Fruit fly (Drosophila melanogaster) whole organism, embryonic: Measurements from ENCODE around the gene syd.

Experiments
- Atf-2 ChIP-seq: fragments of 200-800 bp; sonication (Bioruptor generic); optimal IDR thresholded peaks from 2 replicates; lab custom pipeline; 2016; ENCODE audit warnings: missing biosample characterization, missing genetic modification characterization
- CG1024 ChIP-seq: fragments of 200-800 bp; sonication (Bioruptor generic); IDR thresholded peaks from 2 replicates; pipeline ENCODE4 v1.3.6; 2022; ENCODE audit warnings: missing biosample characterization, missing genetic modification characterization
- CG11696 ChIP-seq: fragments of 200-800 bp; sonication (Bioruptor generic); IDR thresholded peaks from 2 replicates; pipeline ENCODE4 v1.3.6; 2022; ENCODE audit warnings: missing biosample characterization, missing genetic modification characterization
- CG12744 ChIP-seq: fragments of 200-800 bp; sonication (Bioruptor generic); optimal IDR thresholded peaks from 2 replicates; lab custom pipeline; 2016; ENCODE audit warnings: missing biosample characterization, missing genetic modification characterization
- CG13287 ChIP-seq: fragments of 200-800 bp; sonication (Bioruptor generic); IDR thresholded peaks from 2 replicates; pipeline ENCODE4 v1.3.6; 2022; ENCODE audit warnings: missing biosample characterization, missing genetic modification characterization; ENCODE audit not compliant: partially characterized antibody
- CG1603 ChIP-seq: fragments of 200-800 bp; sonication (Bioruptor generic); optimal IDR thresholded peaks from 2 replicates; lab custom pipeline; 2019; ENCODE audit warnings: missing biosample characterization, mild to moderate bottlenecking, missing genetic modification characterization, moderate library complexity
- CG17612 ChIP-seq: fragments of 200-800 bp; sonication (Bioruptor generic); IDR thresholded peaks from 2 replicates; pipeline ENCODE4 v1.3.6; 2022; ENCODE audit warnings: missing biosample characterization, missing genetic modification characterization
- CG17912 ChIP-seq: fragments of 200-800 bp; sonication (Bioruptor generic); optimal IDR thresholded peaks from 2 replicates; lab custom pipeline; 2018; ENCODE audit warnings: missing biosample characterization, mild to moderate bottlenecking, missing genetic modification characterization
- CG18476 ChIP-seq: fragments of 200-800 bp; sonication (Bioruptor generic); optimal IDR thresholded peaks from 2 replicates; lab custom pipeline; 2016; ENCODE audit warnings: missing biosample characterization, mild to moderate bottlenecking, missing genetic modification characterization
- CG2129 ChIP-seq: fragments of 200-800 bp; sonication (Bioruptor generic); IDR thresholded peaks from 2 replicates; pipeline ENCODE4 v1.3.6; 2022; ENCODE audit warnings: missing biosample characterization, missing genetic modification characterization; ENCODE audit not compliant: partially characterized antibody
- CG7839 ChIP-seq: fragments of 200-800 bp; sonication (Bioruptor generic); optimal IDR thresholded peaks from 3 replicates; lab custom pipeline; 2018; ENCODE audit warnings: missing biosample characterization, mild to moderate bottlenecking, missing genetic modification characterization, moderate library complexity
- CG9437 ChIP-seq: fragments of 200-800 bp; sonication (Bioruptor generic); optimal IDR thresholded peaks from 2 replicates; lab custom pipeline; 2018; ENCODE audit warnings: missing biosample characterization, mild to moderate bottlenecking, missing genetic modification characterization
- CTCF ChIP-seq: fragments of 200-800 bp; sonication (Bioruptor generic); optimal IDR thresholded peaks from 2 replicates; lab custom pipeline; 2017; ENCODE audit warnings: missing biosample characterization, mild to moderate bottlenecking, missing genetic modification characterization, moderate library complexity
- Dip2 ChIP-seq: fragments of 200-800 bp; sonication (Bioruptor generic); IDR thresholded peaks from 2 replicates; pipeline ENCODE4 v1.3.6; 2022; ENCODE audit warnings: missing biosample characterization, missing genetic modification characterization
- Dll ChIP-seq: fragments of 200-800 bp; sonication (Bioruptor generic); IDR thresholded peaks from 4 replicates; pipeline ENCODE4 v1.3.6; 2022; ENCODE audit warnings: missing biosample characterization, missing genetic modification characterization; ENCODE audit not compliant: partially characterized antibody
- Ets65A ChIP-seq: fragments of 200-800 bp; sonication (Bioruptor generic); peaks from one replicate; lab custom pipeline; 2016; ENCODE audit warnings: missing biosample characterization, missing genetic modification characterization
- Fer2 ChIP-seq: fragments of 200-800 bp; sonication (Bioruptor generic); optimal IDR thresholded peaks from 2 replicates; lab custom pipeline; 2018; ENCODE audit warnings: missing biosample characterization, mild to moderate bottlenecking, missing genetic modification characterization, moderate library complexity
- Lpt ChIP-seq: fragments of >200 bp; optimal IDR thresholded peaks from 2 replicates; lab custom pipeline; 2018; ENCODE audit warnings: missing biosample characterization, missing genetic modification characterization
- MTF-1 ChIP-seq: fragments of 200-800 bp; sonication (Bioruptor generic); optimal IDR thresholded peaks from 2 replicates; lab custom pipeline; 2018; ENCODE audit warnings: missing biosample characterization, mild to moderate bottlenecking, missing genetic modification characterization, borderline replicate concordance
- NC2α ChIP-seq: fragments of 200-800 bp; sonication (Bioruptor generic); optimal IDR thresholded peaks from 2 replicates; lab custom pipeline; 2016; ENCODE audit warnings: missing biosample characterization, missing genetic modification characterization
- Nf-YB ChIP-seq: fragments of 200-800 bp; sonication (Bioruptor generic); optimal IDR thresholded peaks from 3 replicates; lab custom pipeline; 2019; ENCODE audit warnings: missing biosample characterization, mild to moderate bottlenecking, missing genetic modification characterization, moderate library complexity
- Oaz ChIP-seq: fragments of 200-800 bp; sonication (Bioruptor generic); IDR thresholded peaks from 2 replicates; pipeline ENCODE4 v1.3.6; 2022; ENCODE audit warnings: missing biosample characterization, missing genetic modification characterization
- Poxn ChIP-seq: fragments of 200-800 bp; sonication (Bioruptor generic); IDR thresholded peaks from 2 replicates; pipeline ENCODE4 v1.3.6; 2022; ENCODE audit warnings: missing biosample characterization, missing genetic modification characterization
- abd-A ChIP-seq: fragments of 200-800 bp; sonication (Bioruptor generic); optimal IDR thresholded peaks from 3 replicates; lab custom pipeline; 2019; ENCODE audit warnings: missing biosample characterization, mild to moderate bottlenecking, missing genetic modification characterization, moderate library complexity
- az2 ChIP-seq: fragments of 200-800 bp; sonication (Bioruptor generic); optimal IDR thresholded peaks from 3 replicates; lab custom pipeline; 2016; ENCODE audit warnings: missing biosample characterization, missing genetic modification characterization
- br ChIP-seq: fragments of >200 bp; optimal IDR thresholded peaks from 2 replicates; lab custom pipeline; 2017
- danr ChIP-seq: fragments of 200-800 bp; sonication (Bioruptor generic); IDR thresholded peaks from 2 replicates; pipeline ENCODE4 v1.3.6; 2022; ENCODE audit warnings: missing biosample characterization, missing genetic modification characterization
- dmrt99B ChIP-seq: fragments of 200-800 bp; sonication (Bioruptor generic); optimal IDR thresholded peaks from 2 replicates; lab custom pipeline; 2018; ENCODE audit warnings: missing biosample characterization, mild to moderate bottlenecking, missing genetic modification characterization, moderate library complexity
- fd64A ChIP-seq: fragments of 200-800 bp; sonication (Bioruptor generic); optimal IDR thresholded peaks from 3 replicates; lab custom pipeline; 2018; ENCODE audit warnings: missing biosample characterization, mild to moderate bottlenecking, missing genetic modification characterization
- ftz-f1 ChIP-seq: fragments of 200-800 bp; sonication (Bioruptor generic); optimal IDR thresholded peaks from 2 replicates; lab custom pipeline; 2016; ENCODE audit warnings: missing biosample characterization, missing genetic modification characterization
- kay ChIP-seq: fragments of 200-800 bp; sonication (Bioruptor generic); optimal IDR thresholded peaks from 2 replicates; lab custom pipeline; 2016; ENCODE audit warnings: missing biosample characterization, missing genetic modification characterization
- klu ChIP-seq: fragments of 200-800 bp; sonication (Bioruptor generic); IDR thresholded peaks from 2 replicates; pipeline ENCODE4 v1.3.6; 2022; ENCODE audit warnings: missing biosample characterization, missing genetic modification characterization
- lilli ChIP-seq: fragments of 200-800 bp; sonication (Bioruptor generic); optimal IDR thresholded peaks from 3 replicates; lab custom pipeline; 2016; ENCODE audit warnings: missing biosample characterization, missing genetic modification characterization
- nom ChIP-seq: fragments of 200-800 bp; sonication (Bioruptor generic); optimal IDR thresholded peaks from 2 replicates; lab custom pipeline; 2017; ENCODE audit warnings: missing biosample characterization, missing genetic modification characterization, mild to moderate bottlenecking, moderate library complexity, missing genetic modification reagents
- onecut ChIP-seq: fragments of 200-800 bp; sonication (Bioruptor generic); IDR thresholded peaks from 2 replicates; pipeline ENCODE4 v1.3.6; 2022; ENCODE audit warnings: missing biosample characterization, missing genetic modification characterization
- pb ChIP-seq: fragments of 200-800 bp; sonication (Bioruptor generic); optimal IDR thresholded peaks from 3 replicates; lab custom pipeline; 2016; ENCODE audit warnings: missing biosample characterization, missing genetic modification characterization
- phol ChIP-seq: fragments of 200-800 bp; sonication (Bioruptor generic); optimal IDR thresholded peaks from 3 replicates; lab custom pipeline; 2018; ENCODE audit warnings: missing biosample characterization, mild to moderate bottlenecking, missing genetic modification characterization, moderate library complexity
- pnt ChIP-seq: fragments of 200-800 bp; sonication (Bioruptor generic); optimal IDR thresholded peaks from 3 replicates; lab custom pipeline; 2016; ENCODE audit warnings: missing biosample characterization, missing genetic modification characterization
- pzg ChIP-seq: fragments of 200-800 bp; sonication (Bioruptor generic); optimal IDR thresholded peaks from 3 replicates; lab custom pipeline; 2018; ENCODE audit warnings: missing biosample characterization, mild to moderate bottlenecking, missing genetic modification characterization, moderate library complexity
- repo ChIP-seq: fragments of 200-800 bp; sonication (Bioruptor generic); optimal IDR thresholded peaks from 2 replicates; lab custom pipeline; 2016; ENCODE audit warnings: missing biosample characterization, missing genetic modification characterization
- ro ChIP-seq: fragments of 200-800 bp; sonication (Bioruptor generic); IDR thresholded peaks from 2 replicates; pipeline ENCODE4 v1.3.6; 2022; ENCODE audit warnings: missing biosample characterization, missing genetic modification characterization
- run ChIP-seq: fragments of 200-800 bp; sonication (Bioruptor generic); optimal IDR thresholded peaks from 3 replicates; lab custom pipeline; 2018; ENCODE audit warnings: missing biosample characterization, mild to moderate bottlenecking, missing genetic modification characterization
- sd ChIP-seq: fragments of 200-800 bp; sonication (Bioruptor generic); optimal IDR thresholded peaks from 3 replicates; lab custom pipeline; 2018; ENCODE audit warnings: missing biosample characterization, mild to moderate bottlenecking, missing genetic modification characterization, moderate library complexity
- slou ChIP-seq: fragments of 200-800 bp; sonication (Bioruptor generic); optimal IDR thresholded peaks from 3 replicates; lab custom pipeline; 2016; ENCODE audit warnings: missing biosample characterization, missing genetic modification characterization
- stwl ChIP-seq: fragments of 200-800 bp; sonication (Bioruptor generic); optimal IDR thresholded peaks from 3 replicates; lab custom pipeline; 2018; ENCODE audit warnings: missing biosample characterization, mild to moderate bottlenecking, missing genetic modification characterization, moderate library complexity
- tgo ChIP-seq: fragments of 200-800 bp; sonication (Bioruptor generic); IDR thresholded peaks from 3 replicates; pipeline ENCODE4 v1.3.6; 2022; ENCODE audit warnings: missing biosample characterization, missing genetic modification characterization
- tup ChIP-seq: fragments of 200-800 bp; sonication (Bioruptor generic); optimal IDR thresholded peaks from 2 replicates; lab custom pipeline; 2016; ENCODE audit warnings: missing biosample characterization, mild to moderate bottlenecking, missing genetic modification characterization, moderate library complexity
- twi ChIP-seq: fragments of 200-800 bp; optimal IDR thresholded peaks from 2 replicates; lab custom pipeline; 2019; ENCODE audit warnings: missing biosample characterization, mild to moderate bottlenecking, missing genetic modification characterization, moderate library complexity
- usp ChIP-seq: fragments of >200 bp; optimal IDR thresholded peaks from 2 replicates; lab custom pipeline; 2017; ENCODE audit warnings: missing biosample characterization, missing genetic modification characterization
- vnd ChIP-seq: fragments of 200-800 bp; sonication (Bioruptor generic); IDR thresholded peaks from 3 replicates; pipeline ENCODE4 v1.3.6; 2022; ENCODE audit warnings: missing biosample characterization, missing genetic modification characterization; ENCODE audit not compliant: partially characterized antibody

syd gene

DNA sequence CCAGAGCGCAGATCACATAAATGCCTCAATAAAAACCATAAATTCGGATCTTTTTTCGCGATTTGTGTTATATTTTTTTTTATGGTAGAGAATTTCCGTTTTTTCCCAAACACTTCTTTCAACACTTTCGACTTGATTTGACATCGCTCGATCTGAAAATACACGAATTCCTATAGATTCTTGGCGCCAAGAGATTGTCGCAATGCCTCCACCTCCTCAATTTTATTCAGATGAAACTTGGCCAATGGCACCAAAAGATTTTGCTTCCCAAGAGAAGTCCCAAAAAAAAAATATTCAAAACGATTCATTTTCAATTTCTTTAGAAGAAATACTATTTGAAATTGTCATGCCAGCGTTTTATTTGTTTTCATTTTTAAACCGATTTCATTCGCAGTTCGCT, 31.4 kb downstream of the syd start:
- TF ChIP-seq Dip2 (GFP tag; lab: Robert Waterston, UW) (no peak), stwl (tag; lab: Kevin White, UChicago) (no peak), CG2129 (no peak), sd (tag; lab: Kevin White, UChicago) (peak; percentile 66), CG9437 (no peak)
- TF ChIP-seq, all 482 proteins: peak for 1

DNA sequence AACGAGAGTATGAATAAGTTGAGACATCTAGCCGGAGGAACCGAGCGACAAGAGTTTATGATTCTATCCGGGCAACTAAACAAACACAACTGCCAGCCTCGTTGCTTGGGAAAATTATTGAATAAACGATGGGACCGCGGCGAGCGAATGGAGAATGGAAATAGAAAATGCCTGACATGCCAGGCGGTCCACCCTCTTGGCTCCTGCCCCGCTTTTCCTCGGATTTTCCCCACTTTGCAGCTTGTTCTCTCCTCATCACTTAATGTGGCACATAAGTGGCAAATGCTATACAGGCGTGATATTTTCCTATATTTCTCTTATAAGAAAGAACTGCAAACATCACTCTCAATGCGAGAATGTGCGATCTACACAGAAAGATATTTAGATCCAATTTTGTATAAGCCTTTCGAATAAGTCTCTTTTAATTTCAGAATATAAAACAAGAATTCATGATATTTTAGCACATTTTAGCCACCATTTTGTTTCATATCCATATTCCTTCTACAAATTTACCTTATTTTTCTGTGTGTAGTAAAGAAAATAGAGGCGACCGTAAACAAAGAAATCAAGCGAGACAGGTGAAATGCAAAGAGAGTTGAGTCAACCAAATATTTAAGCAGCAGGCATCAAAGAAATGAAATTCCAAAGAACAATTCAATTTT, 32.3 kb downstream of the syd start:
- peak; percentile 64 for TF ChIP-seq pb (GFP tag; lab: Kevin White, UChicago)
- TF ChIP-seq slou (GFP tag; lab: Kevin White, UChicago) = peak; percentile 4
- no peak for TF ChIP-seq Dll (GFP tag; lab: Robert Waterston, UW)
- TF ChIP-seq usp (GFP tag; lab: Kevin White, UChicago) = no peak
- peak; percentile 12 for TF ChIP-seq Ets65A (GFP tag; lab: Kevin White, UChicago)
- peak; percentile 77 for TF ChIP-seq lilli (GFP tag; lab: Kevin White, UChicago)
- peak; percentile 43 for TF ChIP-seq run (tag; lab: Kevin White, UChicago)
- no peak for TF ChIP-seq Poxn
- peak; percentile 71 for TF ChIP-seq CG12744 (GFP tag; lab: Kevin White, UChicago)
- TF ChIP-seq tgo (GFP tag; lab: Robert Waterston, UW) = peak; percentile 85
- TF ChIP-seq nom (GFP tag; lab: Kevin White, UChicago) = no peak
- no peak for TF ChIP-seq pzg
- peak; percentile 62 for TF ChIP-seq tup (GFP tag; lab: Kevin White, UChicago)
- peak; percentile 65 for TF ChIP-seq pnt (GFP tag; lab: Kevin White, UChicago)
- TF ChIP-seq dmrt99B (tag; lab: Kevin White, UChicago) = peak; percentile 90
- TF ChIP-seq CG17912 (GFP tag; lab: Kevin White, UChicago) = peak; percentile 44
- TF ChIP-seq NC2α (GFP tag; lab: Kevin White, UChicago) = peak; percentile 61
- TF ChIP-seq twi (tag; lab: Kevin White, UChicago) = peak; percentile 79
- TF ChIP-seq ftz-f1 (GFP tag; lab: Kevin White, UChicago) = no peak
- peak; percentile 58 for TF ChIP-seq kay
- TF ChIP-seq az2 (GFP tag; lab: Kevin White, UChicago) = peak; percentile 86
- TF ChIP-seq Atf-2 = peak; percentile 78
- TF ChIP-seq CG11696 (GFP tag; lab: Robert Waterston, UW) = peak; percentile 59; the same call in 1 of the 2 replicates
- 0 out of 2 replicates have a peak, but pooled peaks have one; percentile 40 for TF ChIP-seq Oaz (GFP tag; lab: Robert Waterston, UW)
- no peak for TF ChIP-seq br (lab: Kevin White, UChicago)
- peak; percentile 80 for TF ChIP-seq CG18476 (GFP tag; lab: Kevin White, UChicago)
- no peak for TF ChIP-seq abd-A (tag; lab: Kevin White, UChicago)
- TF ChIP-seq CG1603 (tag; lab: Kevin White, UChicago) = peak; percentile 71
- TF ChIP-seq onecut (GFP tag; lab: Robert Waterston, UW) = peak; percentile 64
- peak; percentile 75 for TF ChIP-seq MTF-1
- TF ChIP-seq Fer2 = peak; percentile 67
- peak; percentile 65 for TF ChIP-seq ro (GFP tag; lab: Robert Waterston, UW)
- peak; percentile 68 for TF ChIP-seq repo
- peak; percentile 73 for TF ChIP-seq danr
- TF ChIP-seq CTCF = peak; percentile 53
- TF ChIP-seq Lpt = no peak
- TF ChIP-seq CG7839 (tag; lab: Kevin White, UChicago) = peak; percentile 91
- TF ChIP-seq klu (GFP tag; lab: Robert Waterston, UW) = peak; percentile 72
- peak; percentile 71 for TF ChIP-seq Nf-YB (GFP tag; lab: Kevin White, UChicago)
- TF ChIP-seq phol (tag; lab: Kevin White, UChicago) = peak; percentile 91
- peak; percentile 82 for TF ChIP-seq CG1024
- peak; percentile 49; the same call in 1 of the 2 replicates for TF ChIP-seq CG17612 (GFP tag; lab: Robert Waterston, UW)
- no peak for TF ChIP-seq vnd (GFP tag; lab: Robert Waterston, UW)
- TF ChIP-seq CG13287 (GFP tag; lab: Robert Waterston, UW) = no peak
- TF ChIP-seq fd64A (GFP tag; lab: Kevin White, UChicago) = peak; percentile 80
